Fruit fly (Drosophila melanogaster) whole organism: Measurements from ENCODE around the gene Scgalpha.

ENCODE experiments used
- CG8478 ChIP-seq: fragments of >200 bp; optimal IDR thresholded peaks from 2 replicates; lab custom pipeline; 2018; ENCODE audit warnings: inconsistent platforms
- Dll ChIP-seq: fragments of >200 bp; optimal IDR thresholded peaks from 2 replicates; lab custom pipeline; 2017
- EcR ChIP-seq, 2 experiments: fragments of >200 bp; optimal IDR thresholded peaks; 2 replicates each; lab custom pipeline; 2017; ENCODE audit warnings: missing biosample characterization in 2 of 2, missing genetic modification characterization in 2 of 2, missing genetic modification reagents in 2 of 2
- pan ChIP-seq: fragments of >200 bp; optimal IDR thresholded peaks from 2 replicates; lab custom pipeline; 2017
- psq ChIP-seq: fragments of >200 bp; optimal IDR thresholded peaks from 2 replicates; lab custom pipeline; 2017
- usp ChIP-seq: fragments of >200 bp; optimal IDR thresholded peaks from 2 replicates; lab custom pipeline; 2017; ENCODE audit warnings: missing biosample characterization, missing genetic modification characterization, mixed read lengths

Gene Scgalpha

DNA sequence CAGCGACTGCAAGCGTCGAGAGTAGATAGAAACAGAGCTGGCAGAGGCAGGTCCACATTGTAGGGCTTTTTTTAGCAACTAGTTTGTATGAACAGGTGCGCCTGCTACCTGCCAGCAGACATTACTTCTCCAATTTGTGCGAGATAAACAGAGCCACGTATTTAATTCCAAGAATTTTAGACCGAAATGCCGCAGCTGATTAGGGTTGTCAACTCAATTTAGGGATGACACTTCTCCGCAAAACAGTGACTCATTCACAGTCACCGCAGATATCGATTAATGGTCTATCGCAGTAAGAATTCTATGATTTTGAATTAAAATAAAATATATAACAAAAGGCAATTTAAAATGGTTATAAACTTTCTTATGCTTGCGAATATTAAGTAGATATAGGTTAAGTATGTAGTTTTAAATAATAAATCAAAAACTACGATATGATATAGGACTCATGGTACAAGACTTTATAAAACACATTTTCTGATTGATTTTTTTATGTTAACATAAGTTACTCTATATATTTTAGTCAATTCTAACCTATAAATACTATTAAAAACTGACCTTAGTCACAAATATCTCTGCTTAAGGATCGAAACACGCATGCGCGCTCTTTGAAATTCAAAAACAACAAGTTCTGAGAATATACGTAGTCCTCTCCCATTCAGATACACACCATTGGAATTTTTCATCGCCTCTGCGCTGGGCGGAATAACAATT, at the start of gene Scgalpha, which contains the start of gene wol:
TSS of gene Scgalpha (plus strand) at position 664 of the 714 bp plus-strand sequence.
TSS of gene wol (minus strand) at position 220 of the 714 bp plus-strand sequence.
- TF ChIP-seq usp (GFP tag; lab: Kevin White, UChicago) (no peak), pan (lab: Kevin White, UChicago) (no peak), Dll (lab: Kevin White, UChicago) (no peak), CG8478 (no peak), psq (no peak), EcR (GFP tag; optimal IDR thresholded peaks at IDR 0.05; lab: Kevin White, UChicago) (no peak)

DNA sequence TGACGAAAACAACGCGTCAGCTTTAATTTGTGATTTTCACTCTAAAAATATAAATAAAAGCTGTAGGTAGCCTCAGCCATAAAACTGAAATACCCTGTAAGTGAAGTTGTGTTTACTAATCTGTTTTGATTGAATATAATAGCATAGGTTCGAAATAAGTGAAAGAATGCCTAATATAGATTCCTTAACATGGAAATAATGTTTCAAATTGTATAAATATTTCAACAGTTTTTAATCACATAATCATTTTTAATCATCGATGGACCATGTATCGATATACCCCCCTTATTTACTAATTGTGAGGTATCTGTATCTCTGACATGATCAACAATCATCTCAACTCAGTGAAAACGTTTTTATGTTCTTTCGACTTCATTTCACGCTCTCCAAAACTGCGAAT, 47.8 kb upstream of the Scgalpha start:
- TF ChIP-seq usp (GFP tag; lab: Kevin White, UChicago) (no peak), CG8478 (no peak), Dll (lab: Kevin White, UChicago) (no peak)

DNA sequence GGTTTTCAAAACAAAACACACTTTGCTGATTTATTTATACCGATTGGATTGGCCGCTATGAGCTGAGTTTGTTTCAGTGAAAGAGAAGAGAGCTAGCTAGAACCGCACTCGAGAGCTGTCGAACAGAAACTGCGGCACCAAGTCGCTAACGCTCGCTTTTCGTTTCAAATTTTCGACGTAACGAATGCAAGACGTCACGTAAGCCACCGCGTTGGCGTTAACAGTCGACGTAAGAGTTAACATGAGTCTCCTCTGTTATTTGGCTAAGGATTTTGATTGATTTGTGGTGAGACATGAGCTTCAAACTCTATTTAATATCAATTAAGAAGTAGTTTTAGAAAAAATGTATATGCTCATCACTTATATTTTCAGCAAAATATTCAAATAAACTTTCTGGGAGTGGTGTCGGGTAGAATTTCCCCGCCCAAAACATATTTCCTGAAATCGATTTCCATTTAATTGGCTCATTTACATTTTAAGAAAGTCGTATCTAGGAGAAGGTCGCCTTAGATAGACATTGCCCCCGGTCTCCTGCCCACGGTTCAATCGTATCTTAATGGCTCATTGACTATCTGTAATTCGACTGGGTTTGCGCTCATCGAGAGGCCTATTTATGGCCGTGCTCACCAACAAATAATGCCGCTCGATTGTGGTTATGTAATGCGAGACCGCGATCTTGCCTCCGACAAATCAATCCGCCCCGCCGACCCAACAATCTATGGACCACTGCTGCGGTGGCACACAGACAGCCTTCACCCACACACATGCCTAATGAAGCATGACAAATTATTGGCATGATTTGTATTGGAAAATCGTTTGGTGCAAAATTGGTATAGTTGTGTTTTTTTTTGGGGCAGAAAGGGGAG, 45.6 kb upstream of the Scgalpha start, which contains the start of gene CG8086:
TSS of gene CG8086 (minus strand) at position 102 of the 866 bp plus-strand sequence.
- TF ChIP-seq Dll (lab: Kevin White, UChicago) (no peak), EcR (GFP tag; optimal IDR thresholded peaks at IDR 0.05; lab: Kevin White, UChicago) (no peak), usp (GFP tag; lab: Kevin White, UChicago) (no peak), CG8478 (no peak), psq (no peak), pan (lab: Kevin White, UChicago) (no peak)

DNA sequence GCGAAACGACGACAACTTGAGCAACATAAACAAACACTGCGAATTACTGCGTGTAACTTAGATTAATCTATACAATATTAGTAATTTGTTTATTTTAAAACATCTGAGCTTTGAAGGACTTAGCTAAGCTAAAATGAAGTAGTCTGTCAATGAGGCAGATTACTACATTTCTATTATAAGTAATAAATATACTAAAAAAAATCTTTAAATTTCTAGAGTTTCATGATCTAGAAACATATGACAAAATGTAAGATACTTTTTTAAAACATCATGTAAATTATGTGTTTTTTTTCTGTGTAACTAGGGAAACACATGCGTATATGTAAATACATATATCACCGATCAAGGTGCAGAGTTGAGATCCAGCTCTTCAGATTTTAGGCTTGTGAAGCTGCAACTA, 37.1 kb upstream of the Scgalpha start:
- no peak for TF ChIP-seq usp (GFP tag; lab: Kevin White, UChicago)
- TF ChIP-seq psq = no peak

dm6 chr2L:8266670-8267435, 36.4 kb upstream of the Scgalpha start:
- no peak for TF ChIP-seq Dll (lab: Kevin White, UChicago)
- no peak for TF ChIP-seq EcR (GFP tag; optimal IDR thresholded peaks at IDR 0.05; lab: Kevin White, UChicago)
- no peak for TF ChIP-seq psq
- no peak for TF ChIP-seq CG8478
- no peak for TF ChIP-seq pan (lab: Kevin White, UChicago)
- TF ChIP-seq usp (GFP tag; lab: Kevin White, UChicago) = no peak

DNA sequence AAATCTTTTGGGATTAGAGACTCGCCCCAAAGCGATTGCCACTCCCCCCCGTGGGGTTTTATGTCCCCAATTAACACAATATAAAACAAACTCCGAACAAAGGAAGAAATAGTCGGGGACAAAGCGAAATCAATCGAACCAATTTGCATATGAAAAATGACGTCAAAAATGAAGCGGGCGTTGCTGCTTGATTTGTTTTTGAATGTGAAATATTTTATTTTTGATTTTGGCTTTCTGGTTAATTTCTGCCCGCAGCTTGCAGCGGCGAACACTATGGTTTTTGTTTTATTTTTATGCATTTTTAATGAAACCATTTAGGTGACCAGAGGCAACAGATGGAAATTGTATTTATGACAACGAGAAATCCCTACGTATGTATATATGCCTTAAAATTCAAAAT, 34.5 kb upstream of the Scgalpha start:
- TF ChIP-seq psq (no peak), CG8478 (no peak), usp (GFP tag; lab: Kevin White, UChicago) (no peak), EcR (GFP tag; optimal IDR thresholded peaks at IDR 0.05; lab: Kevin White, UChicago) (no peak), Dll (lab: Kevin White, UChicago) (no peak), pan (lab: Kevin White, UChicago) (no peak)

- TF ChIP-seq psq (no peak), pan (lab: Kevin White, UChicago) (no peak), EcR (GFP tag; optimal IDR thresholded peaks at IDR 0.05; lab: Kevin White, UChicago) (no peak), CG8478 (no peak), usp (GFP tag; lab: Kevin White, UChicago) (no peak), Dll (lab: Kevin White, UChicago) (no peak)
These were observed 32.3 kb upstream of the Scgalpha start for dm6 chr2L:8270916-8271315.

- no peak for TF ChIP-seq pan (lab: Kevin White, UChicago)
- TF ChIP-seq psq = no peak
- no peak for TF ChIP-seq EcR (GFP tag; optimal IDR thresholded peaks at IDR 0.05; lab: Kevin White, UChicago)
- no peak for TF ChIP-seq Dll (lab: Kevin White, UChicago)
- TF ChIP-seq CG8478 = no peak
- no peak for TF ChIP-seq usp (GFP tag; lab: Kevin White, UChicago)
These were observed 29.1 kb upstream of the Scgalpha start for dm6 chr2L:8274127-8274526.

dm6 chr2L:8274958-8275584, 28.2 kb upstream of the Scgalpha start:
- no peak for TF ChIP-seq CG8478
- no peak for TF ChIP-seq psq
- TF ChIP-seq usp (GFP tag; lab: Kevin White, UChicago) = no peak
- no peak for TF ChIP-seq EcR (GFP tag; optimal IDR thresholded peaks at IDR 0.05; lab: Kevin White, UChicago)

dm6 chr2L:8276287-8276686, 26.9 kb upstream of the Scgalpha start:
- no peak for TF ChIP-seq psq
- TF ChIP-seq usp (GFP tag; lab: Kevin White, UChicago) = no peak
- no peak for TF ChIP-seq pan (lab: Kevin White, UChicago)
- TF ChIP-seq Dll (lab: Kevin White, UChicago) = no peak
- no peak for TF ChIP-seq CG8478
- TF ChIP-seq EcR (GFP tag; optimal IDR thresholded peaks at IDR 0.05; lab: Kevin White, UChicago) = no peak

DNA sequence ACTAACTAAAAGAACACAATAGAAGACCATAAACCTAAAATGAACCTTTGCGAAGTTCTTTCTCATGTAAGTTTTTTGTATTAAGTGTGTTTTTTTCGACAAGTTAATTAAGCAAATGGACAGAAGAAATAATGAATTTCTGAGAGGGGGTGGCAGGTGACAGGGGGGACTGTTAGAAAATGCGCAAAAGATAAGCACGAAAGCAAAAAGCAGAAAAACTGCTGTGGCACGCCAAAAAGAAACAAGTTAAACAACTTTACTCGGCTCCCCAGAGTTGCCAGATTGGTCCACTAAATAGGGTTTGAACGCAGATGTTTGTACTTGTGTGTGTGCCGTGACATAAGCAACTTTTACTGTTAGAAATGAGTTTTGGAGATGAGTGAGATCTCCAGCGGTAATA, 26.3 kb upstream of the Scgalpha start:
- TF ChIP-seq EcR (GFP tag; optimal IDR thresholded peaks at IDR 0.05; lab: Kevin White, UChicago) (no peak), CG8478 (no peak), pan (lab: Kevin White, UChicago) (no peak), usp (GFP tag; lab: Kevin White, UChicago) (no peak), Dll (lab: Kevin White, UChicago) (no peak), psq (no peak)
